Fruit fly (Drosophila melanogaster) whole organism, embryonic: Measurements from ENCODE around the gene Utx.

ENCODE experiments used
- ATbp ChIP-seq: fragments of 200-800 bp; sonication (Bioruptor generic); optimal IDR thresholded peaks from 2 replicates; lab custom pipeline; 2017; ENCODE audit warnings: missing biosample characterization, mild to moderate bottlenecking, missing genetic modification characterization, missing genetic modification reagents
- Asciz ChIP-seq: fragments of 200-800 bp; sonication (Bioruptor generic); optimal IDR thresholded peaks from 2 replicates; lab custom pipeline; 2017; ENCODE audit warnings: missing biosample characterization, mild to moderate bottlenecking, missing genetic modification characterization, missing genetic modification reagents
- Bgb ChIP-seq: fragments of 200-800 bp; sonication (Bioruptor generic); IDR thresholded peaks from 2 replicates; pipeline ENCODE4 v1.3.6; 2022; ENCODE audit warnings: missing biosample characterization, missing genetic modification characterization; ENCODE audit not compliant: partially characterized antibody
- CG10267 ChIP-seq: fragments of 200-800 bp; sonication (Bioruptor generic); optimal IDR thresholded peaks from 2 replicates; lab custom pipeline; 2018; ENCODE audit warnings: missing biosample characterization, mild to moderate bottlenecking, missing genetic modification characterization, moderate library complexity
- CG10979 ChIP-seq: fragments of 200-800 bp; sonication (Bioruptor generic); optimal IDR thresholded peaks from 2 replicates; lab custom pipeline; 2018; ENCODE audit warnings: missing biosample characterization, mild to moderate bottlenecking, missing genetic modification characterization, moderate library complexity
- CG11456 ChIP-seq: fragments of 200-800 bp; sonication (Bioruptor generic); IDR thresholded peaks from 3 replicates; pipeline ENCODE4 v1.3.6; 2022; ENCODE audit warnings: missing biosample characterization, missing genetic modification characterization
- CG11695 ChIP-seq: fragments of 200-800 bp; sonication (Bioruptor generic); IDR thresholded peaks from 3 replicates; pipeline ENCODE4 v1.3.6; 2022; ENCODE audit warnings: missing biosample characterization, missing genetic modification characterization
- CG12104 ChIP-seq: fragments of 200-800 bp; sonication (Bioruptor generic); optimal IDR thresholded peaks from 3 replicates; lab custom pipeline; 2016; ENCODE audit warnings: missing biosample characterization, missing genetic modification characterization
- CG13123 ChIP-seq: fragments of 200-800 bp; sonication (Bioruptor generic); optimal IDR thresholded peaks from 2 replicates; lab custom pipeline; 2016; ENCODE audit warnings: missing biosample characterization, missing genetic modification characterization
- CG13296 ChIP-seq: fragments of 200-800 bp; sonication (Bioruptor generic); optimal IDR thresholded peaks from 3 replicates; lab custom pipeline; 2018; ENCODE audit warnings: missing biosample characterization, mild to moderate bottlenecking, missing genetic modification characterization
- CG14860 ChIP-seq: fragments of 200-800 bp; sonication (Bioruptor generic); IDR thresholded peaks from 3 replicates; pipeline ENCODE4 v1.3.6; 2022; ENCODE audit warnings: missing biosample characterization, missing genetic modification characterization; ENCODE audit not compliant: partially characterized antibody
- CG1529 ChIP-seq: fragments of 200-800 bp; sonication (Bioruptor generic); optimal IDR thresholded peaks from 3 replicates; lab custom pipeline; 2018; ENCODE audit warnings: missing biosample characterization, missing genetic modification characterization
- CG15479 ChIP-seq: fragments of 200-800 bp; sonication (Bioruptor generic); optimal IDR thresholded peaks from 3 replicates; lab custom pipeline; 2019; ENCODE audit warnings: missing biosample characterization, mild to moderate bottlenecking, missing genetic modification characterization, moderate library complexity
- CG15696 ChIP-seq: fragments of 200-800 bp; sonication (Bioruptor generic); optimal IDR thresholded peaks from 2 replicates; lab custom pipeline; 2019; ENCODE audit warnings: missing biosample characterization, mild to moderate bottlenecking, missing genetic modification characterization, moderate library complexity
- CG17186 ChIP-seq: fragments of 200-800 bp; sonication (Bioruptor generic); optimal IDR thresholded peaks from 3 replicates; lab custom pipeline; 2017; ENCODE audit warnings: missing biosample characterization, missing genetic modification reagents, missing genetic modification characterization
- CG17328 ChIP-seq: fragments of 200-800 bp; sonication (Bioruptor generic); IDR thresholded peaks from 2 replicates; pipeline ENCODE4 v1.3.6; 2022; ENCODE audit warnings: missing biosample characterization, missing genetic modification characterization
- CG17829 ChIP-seq: fragments of 200-800 bp; optimal IDR thresholded peaks from 2 replicates; lab custom pipeline; 2019; ENCODE audit warnings: missing biosample characterization, mild to moderate bottlenecking, missing genetic modification characterization, moderate library complexity
- CG31224 ChIP-seq: fragments of 200-800 bp; sonication (Bioruptor generic); IDR thresholded peaks from 2 replicates; pipeline ENCODE4 v1.3.6; 2022; ENCODE audit warnings: missing biosample characterization, missing genetic modification characterization
- CG3281 ChIP-seq: fragments of 200-800 bp; sonication (Bioruptor generic); optimal IDR thresholded peaks from 3 replicates; lab custom pipeline; 2017; ENCODE audit warnings: missing biosample characterization, mild to moderate bottlenecking, missing genetic modification characterization
- CG8281 ChIP-seq: fragments of 200-800 bp; sonication (Bioruptor generic); optimal IDR thresholded peaks from 2 replicates; lab custom pipeline; 2018; ENCODE audit warnings: missing biosample characterization, mild to moderate bottlenecking, missing genetic modification characterization, moderate library complexity
- CoRest ChIP-seq: fragments of 200-800 bp; sonication (Bioruptor generic); optimal IDR thresholded peaks from 3 replicates; lab custom pipeline; 2018; ENCODE audit warnings: missing biosample characterization, mild to moderate bottlenecking, missing genetic modification characterization, moderate library complexity
- Eip74EF ChIP-seq, 2 experiments: fragments of 200-800 bp in 1 of 2; fragments of >200 bp in 1 of 2; sonication (Bioruptor generic) in 1 of 2; optimal IDR thresholded peaks; 2 replicates each; lab custom pipeline; 2017 to 2019; ENCODE audit warnings: missing biosample characterization in 2 of 2, missing genetic modification characterization in 2 of 2, mild to moderate bottlenecking in 1 of 2, moderate library complexity in 1 of 2
- Elba2 ChIP-seq: fragments of 200-800 bp; sonication (Bioruptor generic); optimal IDR thresholded peaks from 3 replicates; lab custom pipeline; 2016; ENCODE audit warnings: missing biosample characterization, missing genetic modification characterization
- GATAe ChIP-seq: fragments of 200-800 bp; sonication (Bioruptor generic); conservative IDR thresholded peaks from 2 replicates; pipeline ENCODE4 v1.3.6; 2022; ENCODE audit warnings: missing biosample characterization, missing genetic modification characterization
- Mad ChIP-seq: fragments of 200-800 bp; sonication (Bioruptor generic); optimal IDR thresholded peaks from 2 replicates; lab custom pipeline; 2016; ENCODE audit warnings: missing biosample characterization, missing genetic modification characterization
- Meics ChIP-seq: fragments of 200-800 bp; sonication (Bioruptor generic); optimal IDR thresholded peaks from 2 replicates; lab custom pipeline; 2017; ENCODE audit warnings: missing biosample characterization, mild to moderate bottlenecking, missing genetic modification characterization
- Pdp1 ChIP-seq, 2 experiments: fragments of 200-800 bp; sonication (Bioruptor generic); optimal IDR thresholded peaks; 3 replicates each; lab custom pipeline; 2016; ENCODE audit warnings: missing biosample characterization in 2 of 2, missing genetic modification characterization in 2 of 2, mild to moderate bottlenecking in 1 of 2, moderate library complexity in 1 of 2
- Six4 ChIP-seq: fragments of 200-800 bp; sonication (Bioruptor generic); optimal IDR thresholded peaks from 2 replicates; lab custom pipeline; 2016; ENCODE audit warnings: missing biosample characterization, missing genetic modification characterization
- Sry-β ChIP-seq: fragments of 200-800 bp; sonication (Bioruptor generic); optimal IDR thresholded peaks from 2 replicates; lab custom pipeline; 2018; ENCODE audit warnings: missing biosample characterization, mild to moderate bottlenecking, missing genetic modification characterization, moderate library complexity
- Xrp1 ChIP-seq: fragments of 200-800 bp; sonication (Bioruptor generic); IDR thresholded peaks from 2 replicates; pipeline ENCODE4 v1.3.6; 2022; ENCODE audit warnings: missing biosample characterization, missing genetic modification characterization
- aop ChIP-seq: fragments of 200-800 bp; sonication (Bioruptor generic); IDR thresholded peaks from 2 replicates; pipeline ENCODE4 v1.3.6; 2022; ENCODE audit warnings: missing biosample characterization, missing genetic modification characterization
- bab2 ChIP-seq: fragments of 200-800 bp; sonication (Bioruptor generic); optimal IDR thresholded peaks from 2 replicates; lab custom pipeline; 2016; ENCODE audit warnings: missing biosample characterization, missing genetic modification characterization
- bsh ChIP-seq, 2 experiments: fragments of 200-800 bp; sonication (Bioruptor generic); optimal IDR thresholded peaks; 2 replicates each; lab custom pipeline; 2017 to 2018; ENCODE audit warnings: mild to moderate bottlenecking in 2 of 2, missing biosample characterization in 2 of 2, missing genetic modification characterization in 2 of 2, moderate library complexity in 1 of 2
- cas ChIP-seq: fragments of 200-800 bp; sonication (Bioruptor generic); IDR thresholded peaks from 2 replicates; pipeline ENCODE4 v1.3.6; 2022; ENCODE audit warnings: missing biosample characterization, missing genetic modification characterization
- ci ChIP-seq: fragments of 200-800 bp; sonication (Bioruptor generic); IDR thresholded peaks from 3 replicates; pipeline ENCODE4 v1.3.6; 2022; ENCODE audit warnings: missing biosample characterization, missing genetic modification characterization
- disco-r ChIP-seq: fragments of 200-800 bp; sonication (Bioruptor generic); optimal IDR thresholded peaks from 2 replicates; lab custom pipeline; 2016; ENCODE audit warnings: missing biosample characterization, missing genetic modification characterization
- ewg ChIP-seq: fragments of 200-800 bp; sonication (Bioruptor generic); optimal IDR thresholded peaks from 3 replicates; lab custom pipeline; 2017; ENCODE audit warnings: mild to moderate bottlenecking, missing biosample characterization, missing genetic modification reagents, missing genetic modification characterization
- fd96Cb ChIP-seq: fragments of 200-800 bp; sonication (Bioruptor generic); optimal IDR thresholded peaks from 2 replicates; lab custom pipeline; 2018; ENCODE audit warnings: missing biosample characterization, mild to moderate bottlenecking, missing genetic modification characterization, moderate library complexity
- gce ChIP-seq: fragments of 200-800 bp; sonication (Bioruptor generic); IDR thresholded peaks from 3 replicates; pipeline ENCODE4 v1.3.6; 2022; ENCODE audit warnings: missing biosample characterization, missing genetic modification characterization
- gem ChIP-seq: fragments of 200-800 bp; sonication (Bioruptor generic); optimal IDR thresholded peaks from 2 replicates; lab custom pipeline; 2019; ENCODE audit warnings: missing biosample characterization, mild to moderate bottlenecking, missing genetic modification characterization, moderate library complexity
- hkb ChIP-seq, 2 experiments: fragments of 200-800 bp in 1 of 2; fragments of >200 bp in 1 of 2; sonication (Bioruptor generic) in 1 of 2; IDR thresholded peaks in 1 of 2; optimal IDR thresholded peaks in 1 of 2; 2 replicates each; pipeline versions ENCODE4 v1.3.6 to Lab custom; 2017 to 2022; ENCODE audit warnings: missing biosample characterization in 1 of 2, missing genetic modification characterization in 1 of 2
- jing ChIP-seq: fragments of 200-800 bp; sonication (Bioruptor generic); optimal IDR thresholded peaks from 2 replicates; lab custom pipeline; 2018; ENCODE audit warnings: missing biosample characterization, mild to moderate bottlenecking, missing genetic modification characterization
- nmo ChIP-seq: fragments of 200-800 bp; sonication (Bioruptor generic); optimal IDR thresholded peaks from 2 replicates; lab custom pipeline; 2018; ENCODE audit warnings: missing biosample characterization, mild to moderate bottlenecking, missing genetic modification characterization, moderate library complexity
- onecut ChIP-seq: fragments of 200-800 bp; sonication (Bioruptor generic); IDR thresholded peaks from 2 replicates; pipeline ENCODE4 v1.3.6; 2022; ENCODE audit warnings: missing biosample characterization, missing genetic modification characterization
- peb ChIP-seq: fragments of 200-800 bp; sonication (Bioruptor generic); IDR thresholded peaks from 2 replicates; pipeline ENCODE4 v1.3.6; 2022; ENCODE audit warnings: missing biosample characterization, missing genetic modification characterization
- schlank ChIP-seq: fragments of 200-800 bp; sonication (Bioruptor generic); optimal IDR thresholded peaks from 2 replicates; lab custom pipeline; 2018; ENCODE audit warnings: missing biosample characterization, mild to moderate bottlenecking, missing genetic modification characterization
- slbo ChIP-seq: fragments of 200-800 bp; sonication (Bioruptor generic); IDR thresholded peaks from 2 replicates; pipeline ENCODE4 v1.3.6; 2022; ENCODE audit warnings: missing biosample characterization, missing genetic modification characterization
- sug ChIP-seq: fragments of 200-800 bp; optimal IDR thresholded peaks from 2 replicates; lab custom pipeline; 2019; ENCODE audit warnings: missing biosample characterization, mild to moderate bottlenecking, missing genetic modification characterization, moderate library complexity
- tin ChIP-seq: fragments of 200-800 bp; sonication (Bioruptor generic); optimal IDR thresholded peaks from 3 replicates; lab custom pipeline; 2016; ENCODE audit warnings: missing biosample characterization, missing genetic modification characterization
- zen ChIP-seq: fragments of 200-800 bp; sonication (Bioruptor generic); optimal IDR thresholded peaks from 3 replicates; lab custom pipeline; 2018; ENCODE audit warnings: missing biosample characterization, mild to moderate bottlenecking, missing genetic modification characterization, moderate library complexity

Gene Utx

dm6 chr2L:10276436-10276835 is 2.2 kb downstream of the Utx start (continued):
- TF ChIP-seq sug (tag; lab: Kevin White, UChicago) (no peak), CG8281 (no peak), CG14860 (GFP tag; lab: Robert Waterston, UW) (no peak), jing (GFP tag; lab: Kevin White, UChicago) (no peak), CoRest (tag; lab: Kevin White, UChicago) (no peak), CG13296 (GFP tag; lab: Kevin White, UChicago) (no peak), CG15696 (tag; lab: Kevin White, UChicago) (peak; percentile 13), ATbp (GFP tag; lab: Kevin White, UChicago) (no peak), ci (no peak), gem (tag; lab: Kevin White, UChicago) (no peak), bsh (GFP tag; optimal IDR thresholded peaks at IDR 0.05; lab: Kevin White, UChicago) (peak in 1 of 2 experiments; percentile 42), CG11456 (GFP tag; lab: Robert Waterston, UW) (no peak), CG12104 (GFP tag; lab: Kevin White, UChicago) (peak; percentile 19), CG1529 (GFP tag; lab: Kevin White, UChicago) (no peak), CG3281 (GFP tag; lab: Kevin White, UChicago) (no peak), gce (GFP tag; lab: Robert Waterston, UW) (peak; percentile 44; the same call in 1 of the 3 replicates), CG31224 (GFP tag; lab: Robert Waterston, UW) (no peak), hkb (optimal IDR thresholded peaks at IDR 0.05; lab: Kevin White, UChicago) (no peak), hkb (GFP tag; IDR thresholded peaks at IDR 0.05; lab: Robert Waterston, UW) (peak; percentile 48), peb (GFP tag; lab: Robert Waterston, UW) (no peak), disco-r (no peak), ewg (GFP tag; lab: Kevin White, UChicago) (no peak), CG17186 (GFP tag; lab: Kevin White, UChicago) (peak; percentile 17), aop (GFP tag; lab: Robert Waterston, UW) (no peak), CG13123 (GFP tag; lab: Kevin White, UChicago) (no peak), cas (GFP tag; lab: Robert Waterston, UW) (no peak), CG11695 (GFP tag; lab: Robert Waterston, UW) (peak; percentile 30; the same call in 1 of the 3 replicates), Bgb (GFP tag; lab: Robert Waterston, UW) (no peak), CG10267 (tag; lab: Kevin White, UChicago) (peak; percentile 57), Six4 (no peak), CG17829 (tag; lab: Kevin White, UChicago) (peak; percentile 69), nmo (GFP tag; lab: Kevin White, UChicago) (peak; percentile 41), CG17328 (GFP tag; lab: Robert Waterston, UW) (0 out of 2 replicates have a peak, but pooled peaks have one; percentile 31), Elba2 (GFP tag; lab: Kevin White, UChicago) (no peak), CG10979 (peak; percentile 66), slbo (GFP tag; lab: Robert Waterston, UW) (no peak), Pdp1 (GFP tag; optimal IDR thresholded peaks at IDR 0.05; lab: Kevin White, UChicago) (peak in 1 of 2 experiments; percentile 60), Mad (no peak), Xrp1 (GFP tag; lab: Robert Waterston, UW) (peak; percentile 72), Meics (GFP tag; lab: Kevin White, UChicago) (no peak), Asciz (peak; percentile 75), Eip74EF (GFP tag; optimal IDR thresholded peaks at IDR 0.05; lab: Kevin White, UChicago) (no peak), bab2 (GFP tag; lab: Kevin White, UChicago) (no peak), onecut (GFP tag; lab: Robert Waterston, UW) (no peak), tin (GFP tag; lab: Kevin White, UChicago) (no peak), schlank (tag; lab: Kevin White, UChicago) (no peak), Sry-β (GFP tag; lab: Kevin White, UChicago) (peak; percentile 4), fd96Cb (tag; lab: Kevin White, UChicago) (peak; percentile 45), GATAe (no peak), zen (tag; lab: Kevin White, UChicago) (no peak), CG15479 (GFP tag; lab: Kevin White, UChicago) (no peak)
